Worm (Caenorhabditis elegans) whole organism, L2 larva: ENCODE results near the gene C27D6.12.

ENCODE experiments used
- ZK546.5 ChIP-seq: sonication (generic microtip); optimal IDR thresholded peaks from 2 replicates; lab custom pipeline; 2017; ENCODE audit warnings: missing biosample characterization, missing genetic modification characterization
- ama-1 ChIP-seq: fragments of 150-350 bp; optimal IDR thresholded peaks from 2 replicates; lab custom pipeline; 2018; ENCODE audit warnings: inconsistent platforms
- elt-1 ChIP-seq: fragments of 150-350 bp; optimal IDR thresholded peaks from 2 replicates; lab custom pipeline; 2014; ENCODE audit warnings: missing biosample characterization, missing genetic modification characterization
- lsy-2 ChIP-seq, 2 experiments: fragments of 150-350 bp in 1 of 2; sonication (generic microtip) in 1 of 2; optimal IDR thresholded peaks; 2 replicates each; lab custom pipeline; 2014 to 2017; ENCODE audit warnings: missing biosample characterization in 2 of 2, missing genetic modification characterization in 2 of 2
- mab-5 ChIP-seq: fragments of 150-350 bp; optimal IDR thresholded peaks from 2 replicates; lab custom pipeline; 2014; ENCODE audit warnings: missing biosample characterization, missing genetic modification characterization
- mdl-1 ChIP-seq, 2 experiments: fragments of 150-350 bp in 1 of 2; sonication (generic microtip) in 1 of 2; optimal IDR thresholded peaks; 2 replicates each; lab custom pipeline; 2017; ENCODE audit warnings: missing biosample characterization in 2 of 2, missing genetic modification characterization in 2 of 2
- nhr-23 ChIP-seq: fragments of 150-350 bp; optimal IDR thresholded peaks from 2 replicates; lab custom pipeline; 2014; ENCODE audit warnings: missing biosample characterization, missing genetic modification reagents, missing genetic modification characterization
- unc-62 ChIP-seq: fragments of 150-350 bp; optimal IDR thresholded peaks from 2 replicates; lab custom pipeline; 2014; ENCODE audit warnings: missing biosample characterization, missing genetic modification reagents, missing genetic modification characterization
- ztf-1 ChIP-seq: fragments of 200-800 bp; sonication (Bioruptor generic); conservative IDR thresholded peaks from 2 replicates; pipeline ENCODE4 v1.3.6; 2022; ENCODE audit warnings: missing genetic modification characterization, missing compliant biosample characterization
- ztf-11 ChIP-seq: sonication (generic microtip); optimal IDR thresholded peaks from 2 replicates; lab custom pipeline; 2017; ENCODE audit warnings: missing biosample characterization, missing genetic modification characterization
- ztf-4 ChIP-seq: fragments of 150-350 bp; optimal IDR thresholded peaks from 2 replicates; lab custom pipeline; 2014; ENCODE audit warnings: missing biosample characterization, missing genetic modification characterization

ce11 chrII:5222830-5223229, 45.0 kb upstream of the C27D6.12 start:
- TF ChIP-seq ZK546.5 (tag; lab: Kevin White, UChicago) (no peak), ama-1 (no peak), nhr-23 (tag; lab: Kevin White, UChicago) (no peak), ztf-1 (no peak), ztf-11 (tag; lab: Kevin White, UChicago) (no peak), mdl-1 (tag; optimal IDR thresholded peaks at IDR 0.05; lab: Kevin White, UChicago) (no peak), ztf-4 (tag; lab: Kevin White, UChicago) (no peak), unc-62 (GFP tag; lab: Kevin White, UChicago) (no peak), lsy-2 (tag; optimal IDR thresholded peaks at IDR 0.05; lab: Kevin White, UChicago) (no peak), elt-1 (tag; lab: Kevin White, UChicago) (no peak), mab-5 (tag; lab: Kevin White, UChicago) (peak; percentile 0)
